Fruit fly (Drosophila melanogaster) whole organism, embryonic: ENCODE data around the gene ver.

Experiments used
- Awh ChIP-seq: fragments of 200-800 bp; sonication (Bioruptor generic); IDR thresholded peaks from 2 replicates; pipeline ENCODE4, ENCODE4 v1.3.6; 2022; ENCODE audit warnings: missing biosample characterization, missing genetic modification characterization
- CG12744 ChIP-seq: fragments of 200-800 bp; sonication (Bioruptor generic); optimal IDR thresholded peaks from 2 replicates; lab custom pipeline; 2016; ENCODE audit warnings: missing biosample characterization, missing genetic modification characterization
- CG15696 ChIP-seq: fragments of 200-800 bp; sonication (Bioruptor generic); optimal IDR thresholded peaks from 2 replicates; lab custom pipeline; 2019; ENCODE audit warnings: missing biosample characterization, mild to moderate bottlenecking, missing genetic modification characterization, moderate library complexity
- CG1602 ChIP-seq: fragments of 200-800 bp; sonication (Bioruptor generic); optimal IDR thresholded peaks from 3 replicates; lab custom pipeline; 2016; ENCODE audit warnings: missing biosample characterization, missing genetic modification characterization
- CG17359 ChIP-seq: fragments of 200-800 bp; sonication (Bioruptor generic); optimal IDR thresholded peaks from 3 replicates; lab custom pipeline; 2018; ENCODE audit warnings: missing biosample characterization, mild to moderate bottlenecking, missing genetic modification characterization, moderate library complexity
- CG2202 ChIP-seq: fragments of 200-800 bp; sonication (Bioruptor generic); optimal IDR thresholded peaks from 2 replicates; lab custom pipeline; 2018; ENCODE audit warnings: missing biosample characterization, mild to moderate bottlenecking, missing genetic modification characterization
- CG31441 ChIP-seq: fragments of 200-800 bp; sonication (Bioruptor generic); IDR thresholded peaks from 2 replicates; pipeline ENCODE4 v1.3.6; 2022; ENCODE audit warnings: missing biosample characterization, missing genetic modification characterization
- CG4617 ChIP-seq: fragments of 200-800 bp; sonication (Bioruptor generic); optimal IDR thresholded peaks from 3 replicates; lab custom pipeline; 2016; ENCODE audit warnings: missing biosample characterization, missing genetic modification characterization, borderline replicate concordance
- CG4707 ChIP-seq: fragments of 200-800 bp; sonication (Bioruptor generic); optimal IDR thresholded peaks from 2 replicates; lab custom pipeline; 2018; ENCODE audit warnings: missing biosample characterization, mild to moderate bottlenecking, missing genetic modification characterization, moderate library complexity
- CG6272 ChIP-seq: fragments of 200-800 bp; sonication (Bioruptor generic); IDR thresholded peaks from 2 replicates; pipeline ENCODE4 v1.3.6; 2022; ENCODE audit warnings: missing biosample characterization, missing genetic modification characterization
- CG7271 ChIP-seq: fragments of 200-800 bp; sonication (Bioruptor generic); optimal IDR thresholded peaks from 2 replicates; lab custom pipeline; 2018; ENCODE audit warnings: missing biosample characterization, mild to moderate bottlenecking, missing genetic modification characterization, moderate library complexity
- CG9437 ChIP-seq: fragments of 200-800 bp; sonication (Bioruptor generic); optimal IDR thresholded peaks from 2 replicates; lab custom pipeline; 2018; ENCODE audit warnings: missing biosample characterization, mild to moderate bottlenecking, missing genetic modification characterization
- Dip2 ChIP-seq: fragments of 200-800 bp; sonication (Bioruptor generic); IDR thresholded peaks from 2 replicates; pipeline ENCODE4 v1.3.6; 2022; ENCODE audit warnings: missing biosample characterization, missing genetic modification characterization
- Doc2 ChIP-seq: fragments of 200-800 bp; sonication (Bioruptor generic); IDR thresholded peaks from 2 replicates; pipeline ENCODE4 v1.3.6; 2022; ENCODE audit warnings: missing biosample characterization, missing genetic modification characterization
- Dp ChIP-seq: fragments of 200-800 bp; sonication (Bioruptor generic); optimal IDR thresholded peaks from 2 replicates; lab custom pipeline; 2018; ENCODE audit warnings: missing biosample characterization, mild to moderate bottlenecking, missing genetic modification characterization, moderate library complexity
- Gsc ChIP-seq: fragments of 200-800 bp; sonication (Bioruptor generic); IDR thresholded peaks from 2 replicates; pipeline ENCODE4 v1.3.6; 2022; ENCODE audit warnings: missing biosample characterization, missing genetic modification characterization
- HLH3B ChIP-seq: fragments of 200-800 bp; sonication (Bioruptor generic); IDR thresholded peaks from 2 replicates; pipeline ENCODE4 v1.3.6; 2022; ENCODE audit warnings: missing biosample characterization, missing genetic modification characterization
- Hey ChIP-seq: fragments of 200-800 bp; sonication (Bioruptor generic); optimal IDR thresholded peaks from 3 replicates; lab custom pipeline; 2018; ENCODE audit warnings: missing biosample characterization, mild to moderate bottlenecking, missing genetic modification characterization
- Jarid2 ChIP-seq: fragments of 200-800 bp; sonication (Bioruptor generic); optimal IDR thresholded peaks from 3 replicates; lab custom pipeline; 2017; ENCODE audit warnings: mild to moderate bottlenecking, missing biosample characterization, missing genetic modification reagents, missing genetic modification characterization
- Lpt ChIP-seq: fragments of >200 bp; optimal IDR thresholded peaks from 2 replicates; lab custom pipeline; 2018; ENCODE audit warnings: missing biosample characterization, missing genetic modification characterization
- NC2β ChIP-seq: fragments of 200-800 bp; sonication (Bioruptor generic); optimal IDR thresholded peaks from 2 replicates; lab custom pipeline; 2016; ENCODE audit warnings: missing biosample characterization, missing genetic modification characterization
- Nf-YA ChIP-seq: fragments of 200-800 bp; sonication (Bioruptor generic); IDR thresholded peaks from 2 replicates; pipeline ENCODE4 v1.3.6; 2022; ENCODE audit warnings: missing biosample characterization, missing genetic modification characterization
- Nf-YC ChIP-seq: fragments of 200-800 bp; optimal IDR thresholded peaks from 3 replicates; lab custom pipeline; 2019; ENCODE audit warnings: missing biosample characterization, mild to moderate bottlenecking, missing genetic modification characterization, moderate library complexity
- Oli ChIP-seq: fragments of 200-800 bp; sonication (Bioruptor generic); optimal IDR thresholded peaks from 2 replicates; lab custom pipeline; 2018; ENCODE audit warnings: missing biosample characterization, mild to moderate bottlenecking, missing genetic modification characterization, moderate library complexity
- Poxn ChIP-seq: fragments of 200-800 bp; sonication (Bioruptor generic); IDR thresholded peaks from 2 replicates; pipeline ENCODE4 v1.3.6; 2022; ENCODE audit warnings: missing biosample characterization, missing genetic modification characterization
- Xrp1 ChIP-seq: fragments of 200-800 bp; sonication (Bioruptor generic); IDR thresholded peaks from 2 replicates; pipeline ENCODE4 v1.3.6; 2022; ENCODE audit warnings: missing biosample characterization, missing genetic modification characterization
- YL-1 ChIP-seq: fragments of 200-800 bp; sonication (Bioruptor generic); optimal IDR thresholded peaks from 3 replicates; lab custom pipeline; 2017; ENCODE audit warnings: missing biosample characterization, mild to moderate bottlenecking, missing genetic modification characterization
- bowl ChIP-seq: fragments of 200-800 bp; sonication (Bioruptor generic); IDR thresholded peaks from 2 replicates; pipeline ENCODE4 v1.3.6; 2022; ENCODE audit warnings: missing biosample characterization, missing genetic modification characterization
- br ChIP-seq: fragments of >200 bp; optimal IDR thresholded peaks from 2 replicates; lab custom pipeline; 2017
- corto ChIP-seq: fragments of 200-800 bp; sonication (Bioruptor generic); optimal IDR thresholded peaks from 2 replicates; lab custom pipeline; 2016; ENCODE audit warnings: missing biosample characterization, mild to moderate bottlenecking, missing genetic modification characterization, moderate library complexity
- dm ChIP-seq: fragments of 200-800 bp; sonication (Bioruptor generic); optimal IDR thresholded peaks from 3 replicates; lab custom pipeline; 2016; ENCODE audit warnings: missing biosample characterization, missing genetic modification characterization
- dysf ChIP-seq: fragments of 200-800 bp; sonication (Bioruptor generic); IDR thresholded peaks from 3 replicates; pipeline ENCODE4 v1.3.6; 2022; ENCODE audit warnings: missing biosample characterization, missing genetic modification characterization
- gfzf ChIP-seq: fragments of 200-800 bp; sonication (Bioruptor generic); optimal IDR thresholded peaks from 2 replicates; lab custom pipeline; 2016; ENCODE audit warnings: missing biosample characterization, mild to moderate bottlenecking, missing genetic modification characterization, moderate library complexity
- gsb ChIP-seq: fragments of 200-800 bp; sonication (Bioruptor generic); IDR thresholded peaks from 2 replicates; pipeline ENCODE4 v1.3.6; 2022; ENCODE audit warnings: missing biosample characterization, missing genetic modification characterization
- insv ChIP-seq, 2 experiments: fragments of 200-800 bp; sonication (Bioruptor generic); optimal IDR thresholded peaks; 3 replicates each; lab custom pipeline; 2016 to 2018; ENCODE audit warnings: missing biosample characterization in 2 of 2, missing genetic modification characterization in 2 of 2
- ken ChIP-seq: fragments of 200-800 bp; sonication (Bioruptor generic); IDR thresholded peaks from 3 replicates; pipeline ENCODE4 v1.3.6; 2022; ENCODE audit warnings: missing biosample characterization, missing genetic modification characterization
- knrl ChIP-seq: fragments of 200-800 bp; sonication (Bioruptor generic); IDR thresholded peaks from 3 replicates; pipeline ENCODE4 v1.3.6; 2022; ENCODE audit warnings: missing biosample characterization, missing genetic modification characterization; ENCODE audit not compliant: partially characterized antibody
- lbe ChIP-seq: fragments of 200-800 bp; sonication (Bioruptor generic); optimal IDR thresholded peaks from 2 replicates; lab custom pipeline; 2016; ENCODE audit warnings: missing biosample characterization, mild to moderate bottlenecking, missing genetic modification characterization
- mirr ChIP-seq: fragments of 200-800 bp; sonication (Bioruptor generic); optimal IDR thresholded peaks from 3 replicates; lab custom pipeline; 2018; ENCODE audit warnings: missing biosample characterization, mild to moderate bottlenecking, missing genetic modification characterization
- nerfin-2 ChIP-seq: fragments of 200-800 bp; sonication (Bioruptor generic); IDR thresholded peaks from 2 replicates; pipeline ENCODE4 v1.3.6; 2022; ENCODE audit warnings: missing biosample characterization, missing genetic modification characterization; ENCODE audit not compliant: partially characterized antibody
- nmo ChIP-seq: fragments of 200-800 bp; sonication (Bioruptor generic); optimal IDR thresholded peaks from 2 replicates; lab custom pipeline; 2018; ENCODE audit warnings: missing biosample characterization, mild to moderate bottlenecking, missing genetic modification characterization, moderate library complexity
- pum ChIP-seq: fragments of 200-800 bp; sonication (Bioruptor generic); optimal IDR thresholded peaks from 2 replicates; lab custom pipeline; 2016; ENCODE audit warnings: missing biosample characterization, missing genetic modification characterization
- ro ChIP-seq: fragments of 200-800 bp; sonication (Bioruptor generic); IDR thresholded peaks from 2 replicates; pipeline ENCODE4 v1.3.6; 2022; ENCODE audit warnings: missing biosample characterization, missing genetic modification characterization
- sc ChIP-seq, 3 experiments: fragments of >200 bp in 2 of 3; fragments of 200-800 bp in 1 of 3; sonication (Bioruptor generic) in 1 of 3; optimal IDR thresholded peaks; 2 replicates in 2 of 3; 3 replicates in 1 of 3; lab custom pipeline; 2017; ENCODE audit warnings: mild to moderate bottlenecking in 1 of 3, missing biosample characterization in 1 of 3, missing genetic modification characterization in 1 of 3, missing genetic modification reagents in 1 of 3
- schlank ChIP-seq: fragments of 200-800 bp; sonication (Bioruptor generic); optimal IDR thresholded peaks from 2 replicates; lab custom pipeline; 2018; ENCODE audit warnings: missing biosample characterization, mild to moderate bottlenecking, missing genetic modification characterization
- sens-2 ChIP-seq: fragments of 200-800 bp; sonication (Bioruptor generic); IDR thresholded peaks from 2 replicates; pipeline ENCODE4 v1.3.6; 2022; ENCODE audit warnings: missing biosample characterization, missing genetic modification characterization
- slp2 ChIP-seq: fragments of 200-800 bp; sonication (Bioruptor generic); optimal IDR thresholded peaks from 2 replicates; lab custom pipeline; 2016; ENCODE audit warnings: missing biosample characterization, missing genetic modification characterization
- so ChIP-seq: fragments of 200-800 bp; sonication (Bioruptor generic); IDR thresholded peaks from 3 replicates; pipeline ENCODE4 v1.3.6; 2022; ENCODE audit warnings: missing biosample characterization, missing genetic modification characterization
- sob ChIP-seq: fragments of 200-800 bp; sonication (Bioruptor generic); IDR thresholded peaks from 2 replicates; pipeline ENCODE4 v1.3.6; 2022; ENCODE audit warnings: missing biosample characterization, missing genetic modification characterization
- unpg ChIP-seq: fragments of 200-800 bp; sonication (Bioruptor generic); optimal IDR thresholded peaks from 3 replicates; lab custom pipeline; 2018; ENCODE audit warnings: missing biosample characterization, mild to moderate bottlenecking, missing genetic modification characterization, moderate library complexity

ver gene

dm6 chr3L:12533392-12534070, 9.7 kb downstream of the ver start, which contains the start of the genes Tsf2 and CG34242 (continued):
- TF ChIP-seq pum (GFP tag; lab: Kevin White, UChicago) (no peak), slp2 (GFP tag; lab: Kevin White, UChicago) (no peak), sens-2 (peak; percentile 78; the same call in 1 of the 2 replicates), CG6272 (GFP tag; lab: Robert Waterston, UW) (peak; percentile 91), sob (GFP tag; lab: Robert Waterston, UW) (peak; percentile 94), CG2202 (tag; lab: Kevin White, UChicago) (no peak), insv (GFP tag; optimal IDR thresholded peaks at IDR 0.05; lab: Kevin White, UChicago) (no peak), YL-1 (GFP tag; lab: Kevin White, UChicago) (peak; percentile 87), nerfin-2 (GFP tag; lab: Robert Waterston, UW) (no peak), Nf-YC (tag; lab: Kevin White, UChicago) (peak; percentile 55), CG7271 (tag; lab: Kevin White, UChicago) (peak; percentile 76), gfzf (GFP tag; lab: Kevin White, UChicago) (peak; percentile 63), Awh (GFP tag; lab: Robert Waterston, UW) (peak; percentile 96), dysf (GFP tag; lab: Robert Waterston, UW) (peak; percentile 94), schlank (tag; lab: Kevin White, UChicago) (no peak), ken (GFP tag; lab: Robert Waterston, UW) (peak; percentile 77; the same call in 2 of the 3 replicates), CG17359 (peak; percentile 92), lbe (GFP tag; lab: Kevin White, UChicago) (peak; percentile 66), Gsc (GFP tag; lab: Robert Waterston, UW) (peak; percentile 63; the same call in 1 of the 2 replicates), CG9437 (GFP tag; lab: Kevin White, UChicago) (peak; percentile 34), Xrp1 (GFP tag; lab: Robert Waterston, UW) (peak; percentile 97), CG31441 (peak; percentile 89), Jarid2 (GFP tag; lab: Kevin White, UChicago) (no peak), corto (GFP tag; lab: Kevin White, UChicago) (no peak), knrl (GFP tag; lab: Robert Waterston, UW) (no peak), Hey (no peak), mirr (no peak), Dip2 (GFP tag; lab: Robert Waterston, UW) (no peak), CG15696 (peak; percentile 57), nmo (peak; percentile 65), Lpt (GFP tag; lab: Kevin White, UChicago) (no peak), dm (no peak), ro (peak; percentile 89), CG12744 (GFP tag; lab: Kevin White, UChicago) (no peak), bowl (GFP tag; lab: Robert Waterston, UW) (peak; percentile 78), CG4707 (GFP tag; lab: Kevin White, UChicago) (no peak), NC2β (GFP tag; lab: Kevin White, UChicago) (no peak), HLH3B (GFP tag; lab: Robert Waterston, UW) (peak; percentile 93), Poxn (peak; percentile 31; the same call in 1 of the 2 replicates), Nf-YA (GFP tag; lab: Robert Waterston, UW) (peak; percentile 91), unpg (GFP tag; lab: Kevin White, UChicago) (peak; percentile 64), sc (optimal IDR thresholded peaks at IDR 0.05; lab: Kevin White, UChicago) (no peak), sc (GFP tag; optimal IDR thresholded peaks at IDR 0.05; lab: Kevin White, UChicago) (no peak), Oli (tag; lab: Kevin White, UChicago) (peak; percentile 23), CG4617 (GFP tag; lab: Kevin White, UChicago) (peak; percentile 26), gsb (GFP tag; lab: Robert Waterston, UW) (peak; percentile 84), Doc2 (GFP tag; lab: Robert Waterston, UW) (peak; percentile 52; the same call in 1 of the 2 replicates), CG1602 (GFP tag; lab: Kevin White, UChicago) (peak; percentile 3), br (lab: Kevin White, UChicago) (no peak), so (GFP tag; lab: Robert Waterston, UW) (peak; percentile 48; the same call in 1 of the 3 replicates), Dp (GFP tag; lab: Kevin White, UChicago) (peak; percentile 25)
